Worm (Caenorhabditis elegans) whole organism, L4 larva: ENCODE measurements around the gene ubc-1.

Source experiments
- D1046.2 ChIP-seq: fragments of 200-800 bp; sonication (Bioruptor generic); IDR thresholded peaks from 2 replicates; pipeline ENCODE4 v1.3.6; 2022; ENCODE audit warnings: missing genetic modification characterization, missing compliant biosample characterization
- Y105C5A.15 ChIP-seq: fragments of 200-800 bp; sonication (Bioruptor generic); IDR thresholded peaks from 2 replicates; pipeline ENCODE4 v1.3.6; 2022; ENCODE audit warnings: missing genetic modification characterization, missing compliant biosample characterization
- Y75B8A.6 ChIP-seq: fragments of 200-800 bp; sonication (Bioruptor generic); IDR thresholded peaks from 2 replicates; pipeline ENCODE4 v1.3.6; 2022; ENCODE audit warnings: missing genetic modification reagents, missing genetic modification characterization, missing compliant biosample characterization
- aha-1 ChIP-seq: fragments of 150-350 bp; peaks from one replicate; lab custom pipeline; 2014; ENCODE audit warnings: missing biosample characterization, missing genetic modification characterization
- ceh-20 ChIP-seq: fragments of 200-800 bp; sonication (Bioruptor generic); IDR thresholded peaks from 2 replicates; pipeline ENCODE4 v1.3.6; 2022; ENCODE audit warnings: missing genetic modification reagents, missing genetic modification characterization, missing compliant biosample characterization
- ceh-32 ChIP-seq: sonication (generic microtip); optimal IDR thresholded peaks from 2 replicates; lab custom pipeline; 2016; ENCODE audit warnings: mild to moderate bottlenecking, missing genetic modification characterization, missing compliant biosample characterization; ENCODE audit not compliant: poor library complexity
- ces-1 ChIP-seq: fragments of 150-350 bp; sonication (generic microtip); optimal IDR thresholded peaks from 4 replicates; lab custom pipeline; 2014; ENCODE audit warnings: missing biosample characterization, missing genetic modification reagents, missing genetic modification characterization
- cey-2 ChIP-seq: sonication (generic microtip); optimal IDR thresholded peaks from 3 replicates; lab custom pipeline; 2017; ENCODE audit warnings: missing genetic modification characterization, mild to moderate bottlenecking, missing compliant biosample characterization, antibody characterized with exemption, borderline replicate concordance; ENCODE audit not compliant: insufficient read depth
- daf-16 ChIP-seq, 3 experiments: sonication (generic microtip); optimal IDR thresholded peaks; 2 replicates each; lab custom pipeline; 2016 to 2017; ENCODE audit warnings: missing genetic modification characterization in 3 of 3, missing genetic modification reagents in 3 of 3, mild to moderate bottlenecking in 2 of 3, missing compliant biosample characterization in 2 of 3, missing biosample characterization in 1 of 3, moderate library complexity in 1 of 3
- dmd-6 ChIP-seq: fragments of 200-800 bp; sonication (Bioruptor generic); IDR thresholded peaks from 2 replicates; pipeline ENCODE4 v1.3.6; 2022; ENCODE audit warnings: missing genetic modification reagents, missing genetic modification characterization, missing compliant biosample characterization
- duxl-1 ChIP-seq: sonication (generic microtip); optimal IDR thresholded peaks from 2 replicates; lab custom pipeline; 2016; ENCODE audit warnings: mild to moderate bottlenecking, missing genetic modification characterization, moderate library complexity, missing compliant biosample characterization; ENCODE audit not compliant: poor library complexity
- egl-27 ChIP-seq: sonication (generic microtip); optimal IDR thresholded peaks from 3 replicates; lab custom pipeline; 2017; ENCODE audit warnings: missing biosample characterization, missing genetic modification reagents, missing genetic modification characterization
- gei-8 ChIP-seq: fragments of 200-800 bp; sonication (Bioruptor generic); optimal IDR thresholded peaks from 2 replicates; lab custom pipeline; 2018; ENCODE audit warnings: mild to moderate bottlenecking, missing genetic modification characterization, missing compliant biosample characterization
- hif-1 ChIP-seq, 2 experiments: sonication (generic microtip); optimal IDR thresholded peaks; 2 replicates each; lab custom pipeline; 2016 to 2017; ENCODE audit warnings: missing compliant biosample characterization in 2 of 2, missing genetic modification characterization in 2 of 2, missing genetic modification reagents in 2 of 2, missing genotype in 2 of 2, mild to moderate bottlenecking in 1 of 2
- hlh-11 ChIP-seq: fragments of 200-800 bp; sonication (Bioruptor generic); optimal IDR thresholded peaks from 2 replicates; lab custom pipeline; 2018; ENCODE audit warnings: mild to moderate bottlenecking, missing genetic modification characterization, missing compliant biosample characterization
- jun-1 ChIP-seq: fragments of 150-350 bp; optimal IDR thresholded peaks from 2 replicates; lab custom pipeline; 2014; ENCODE audit warnings: missing biosample characterization, missing genetic modification reagents, missing genetic modification characterization
- lin-1 ChIP-seq: fragments of 200-800 bp; sonication (Bioruptor generic); IDR thresholded peaks from 2 replicates; pipeline ENCODE4 v1.3.6; 2022; ENCODE audit warnings: missing genetic modification reagents, missing genetic modification characterization, missing compliant biosample characterization
- lin-29 ChIP-seq: fragments of 200-800 bp; sonication (Bioruptor generic); IDR thresholded peaks from 2 replicates; pipeline ENCODE4 v1.3.6; 2022; ENCODE audit warnings: missing genetic modification reagents, missing genetic modification characterization, missing compliant biosample characterization
- nhr-102 ChIP-seq: sonication (generic microtip); optimal IDR thresholded peaks from 2 replicates; lab custom pipeline; 2016; ENCODE audit warnings: mild to moderate bottlenecking, missing genetic modification characterization, moderate library complexity, missing compliant biosample characterization
- pqm-1 ChIP-seq: sonication (generic microtip); optimal IDR thresholded peaks from 2 replicates; lab custom pipeline; 2017; ENCODE audit warnings: missing biosample characterization, missing genetic modification characterization
- rbr-2 ChIP-seq: sonication (generic microtip); optimal IDR thresholded peaks from 2 replicates; lab custom pipeline; 2016; ENCODE audit warnings: missing genotype, missing genetic modification characterization, missing compliant biosample characterization
- saeg-2 ChIP-seq: fragments of 200-800 bp; sonication (Bioruptor generic); IDR thresholded peaks from 2 replicates; pipeline ENCODE4 v1.3.6; 2022; ENCODE audit warnings: missing genetic modification reagents, missing genetic modification characterization, missing compliant biosample characterization
- sdz-12 ChIP-seq: fragments of 200-800 bp; sonication (Bioruptor generic); optimal IDR thresholded peaks from 2 replicates; lab custom pipeline; 2018; ENCODE audit warnings: mild to moderate bottlenecking, missing genetic modification characterization, missing compliant biosample characterization
- skn-1 ChIP-seq: fragments of 150-350 bp; optimal IDR thresholded peaks from 2 replicates; lab custom pipeline; 2014; ENCODE audit warnings: missing biosample characterization, missing genetic modification characterization
- snpc-4 ChIP-seq: fragments of 150-350 bp; optimal IDR thresholded peaks from 2 replicates; lab custom pipeline; 2014; ENCODE audit warnings: missing biosample characterization, missing genetic modification characterization
- spr-3 ChIP-seq: fragments of 200-800 bp; sonication (Bioruptor generic); optimal IDR thresholded peaks from 2 replicates; lab custom pipeline; 2018; ENCODE audit warnings: mild to moderate bottlenecking, missing genetic modification characterization, missing compliant biosample characterization
- unc-130 ChIP-seq: sonication (generic microtip); optimal IDR thresholded peaks from 2 replicates; lab custom pipeline; 2016; ENCODE audit warnings: missing genetic modification reagents, missing genetic modification characterization, missing compliant biosample characterization
- unc-62 ChIP-seq, 3 experiments: fragments of 150-350 bp in 1 of 3; sonication (generic microtip); optimal IDR thresholded peaks in 2 of 3; peaks in 1 of 3; 1 replicate in 1 of 3; 2 replicates in 2 of 3; lab custom pipeline; 2014 to 2017; ENCODE audit warnings: missing biosample characterization in 3 of 3, missing genetic modification characterization in 3 of 3, missing genetic modification reagents in 3 of 3, missing genotype in 1 of 3
- zfp-2 ChIP-seq: sonication (generic microtip); optimal IDR thresholded peaks from 2 replicates; lab custom pipeline; 2016; ENCODE audit warnings: mild to moderate bottlenecking, missing genetic modification characterization, missing compliant biosample characterization
- zip-2 ChIP-seq: fragments of 150-350 bp; optimal IDR thresholded peaks from 2 replicates; lab custom pipeline; 2014; ENCODE audit warnings: missing biosample characterization, missing genetic modification characterization

Gene ubc-1

DNA sequence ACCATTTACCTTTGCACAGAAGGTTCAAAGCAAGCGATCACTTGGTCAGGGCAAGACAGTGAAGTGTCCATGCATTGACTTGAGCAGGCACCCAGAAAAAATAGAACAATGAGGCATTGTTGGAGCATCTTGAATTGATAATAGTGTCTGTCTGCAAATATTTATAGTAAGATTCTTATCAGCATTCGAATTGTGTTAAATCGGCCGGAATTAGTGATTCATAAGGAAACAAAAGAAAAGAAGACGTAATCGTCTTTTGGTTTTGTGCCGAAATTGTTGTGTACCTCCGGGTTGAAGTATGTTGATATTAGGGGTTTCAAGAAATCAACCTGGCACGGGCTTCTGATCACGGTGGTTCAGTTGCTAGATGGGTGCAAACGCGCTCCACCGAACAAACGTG is 17.4 kb downstream of the ubc-1 start, which contains the start of gene F49F1.5:
TSS of gene F49F1.5 (minus strand) at position 153 of the 400 bp plus-strand sequence.
- no peak for TF ChIP-seq saeg-2 (GFP tag; lab: Robert Waterston, UW)

DNA sequence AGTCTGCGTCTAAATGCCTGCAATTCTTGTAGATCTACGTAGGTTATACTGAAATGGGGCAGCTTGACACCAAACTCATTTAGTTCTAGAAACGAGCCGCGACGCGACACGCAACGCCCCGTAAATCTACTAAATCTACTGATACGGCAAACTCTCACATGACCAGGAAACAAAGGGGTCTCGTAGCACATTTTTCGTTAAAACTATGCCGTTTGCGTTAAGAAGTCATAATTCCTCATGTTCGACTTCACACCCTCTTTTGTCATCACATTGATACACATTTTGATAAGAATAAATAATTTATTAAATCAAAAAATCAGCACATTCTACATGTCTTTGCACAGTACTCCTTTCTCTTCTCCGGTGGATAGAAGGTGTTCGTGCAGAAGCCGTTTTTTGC is 18.2 kb downstream of the ubc-1 start:
- TF ChIP-seq hlh-11 (tag; lab: Kevin White, UChicago): peak; percentile 28
- TF ChIP-seq gei-8 (GFP tag; lab: Kevin White, UChicago): no peak
- TF ChIP-seq ceh-32 (tag; lab: Kevin White, UChicago): no peak
- TF ChIP-seq duxl-1: no peak
- no peak for TF ChIP-seq unc-130
- no peak for TF ChIP-seq aha-1 (tag; lab: Kevin White, UChicago)
- TF ChIP-seq jun-1: no peak
- no peak for TF ChIP-seq lin-1 (GFP tag; lab: Robert Waterston, UW)
- TF ChIP-seq Y75B8A.6 (GFP tag; lab: Robert Waterston, UW): no peak
- TF ChIP-seq cey-2 (tag; lab: Kevin White, UChicago): no peak
- TF ChIP-seq pqm-1: peak; percentile 43
- no peak for TF ChIP-seq egl-27 (tag; lab: Kevin White, UChicago)
- TF ChIP-seq dmd-6: peak; percentile 23; the same call in 1 of the 2 replicates
- no peak for TF ChIP-seq snpc-4 (tag; lab: Kevin White, UChicago)
- no peak for TF ChIP-seq spr-3 (GFP tag; lab: Kevin White, UChicago)
- TF ChIP-seq zfp-2 (tag; lab: Kevin White, UChicago): no peak
- no peak for TF ChIP-seq zip-2 (tag; lab: Kevin White, UChicago)
- no peak for TF ChIP-seq nhr-102 (tag; lab: Kevin White, UChicago)
- TF ChIP-seq hif-1 (tag; optimal IDR thresholded peaks at IDR 0.05; lab: Kevin White, UChicago): no peak
- no peak for TF ChIP-seq saeg-2 (GFP tag; lab: Robert Waterston, UW)
- TF ChIP-seq lin-29 (GFP tag; lab: Robert Waterston, UW): no peak

DNA sequence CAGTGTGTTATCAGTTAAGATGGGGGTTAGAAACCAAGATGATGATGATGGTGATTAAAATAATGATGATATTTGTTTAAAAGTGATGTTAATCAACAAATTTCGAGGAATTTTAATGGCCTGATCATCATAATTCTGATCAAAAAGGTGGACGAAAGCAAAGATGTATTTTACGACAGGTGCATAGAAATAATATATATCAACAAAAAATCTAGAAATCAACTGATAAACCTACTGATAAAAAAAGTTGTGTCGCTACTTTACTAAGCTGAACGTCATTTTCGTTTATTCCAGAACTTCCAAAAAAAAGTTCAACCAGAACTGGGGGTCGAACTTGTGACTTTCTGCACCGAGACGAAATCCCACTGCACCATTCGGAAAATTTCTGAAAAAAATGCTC is 20.3 kb downstream of the ubc-1 start, which contains the start of gene mul-1:
TSS of gene mul-1 (minus strand) at position 84 of the 400 bp plus-strand sequence.
- TF ChIP-seq dmd-6 (peak; percentile 59), daf-16 (GFP tag; optimal IDR thresholded peaks at IDR 0.05; lab: Kevin White, UChicago) (no peak), daf-16 (tag; optimal IDR thresholded peaks at IDR 0.05; lab: Kevin White, UChicago) (peak; percentile 42), rbr-2 (tag; lab: Kevin White, UChicago) (no peak), unc-62 (GFP tag; optimal IDR thresholded peaks at IDR 0.05 in 1 of 2; lab: Kevin White, UChicago) (peak in 1 of 2 experiments; percentile 8), unc-62 (tag; optimal IDR thresholded peaks at IDR 0.05; lab: Kevin White, UChicago) (no peak)

DNA sequence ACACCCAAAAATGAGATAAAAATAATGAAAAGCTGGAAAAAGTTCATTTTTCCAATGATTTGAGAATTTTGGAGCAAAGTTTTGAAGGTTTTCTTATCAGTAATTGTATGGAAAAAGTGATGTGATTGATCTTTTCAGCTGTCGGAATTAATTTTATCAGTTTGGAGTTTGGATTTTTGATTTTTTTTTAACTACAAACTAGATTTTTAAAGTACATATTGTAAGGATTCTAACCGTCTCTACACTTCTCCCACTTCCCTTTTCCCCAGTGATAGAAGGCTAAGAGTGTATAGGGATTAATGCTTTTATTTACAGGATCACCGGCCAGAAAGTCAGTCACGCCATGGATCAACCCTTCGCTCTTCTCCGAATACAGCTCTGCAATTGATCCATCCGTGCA is 22.8 kb downstream of the ubc-1 start, which contains the start of gene F49F1.7:
TSS of gene F49F1.7 (minus strand) at position 101 of the 400 bp plus-strand sequence.
- TF ChIP-seq dmd-6: peak; percentile 30; the same call in 1 of the 2 replicates

DNA sequence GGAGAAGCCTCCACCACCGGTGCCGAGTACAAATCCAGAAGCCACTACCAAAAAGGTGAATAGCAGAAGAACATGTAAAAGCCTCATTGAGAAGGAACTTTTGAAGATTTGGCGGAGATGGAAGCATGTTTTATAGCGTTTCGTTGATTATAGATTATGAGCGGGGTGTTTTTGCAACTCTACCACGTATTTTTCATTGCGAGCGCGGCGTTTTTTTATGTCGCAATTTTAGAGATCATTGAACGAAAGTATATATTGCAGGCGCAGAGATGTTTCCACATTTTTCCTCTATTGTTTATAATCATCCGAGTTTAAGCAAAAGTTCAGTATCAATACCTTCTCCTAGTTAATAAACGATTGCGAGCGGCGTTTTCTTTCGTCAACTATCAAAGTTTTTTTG is 32.9 kb downstream of the ubc-1 start, which contains the start of gene F49F1.17:
TSS of gene F49F1.17 (minus strand) at position 101 of the 400 bp plus-strand sequence.
- no peak for TF ChIP-seq egl-27 (tag; lab: Kevin White, UChicago)
- TF ChIP-seq sdz-12 (GFP tag; lab: Kevin White, UChicago): no peak
- no peak for TF ChIP-seq zip-2 (tag; lab: Kevin White, UChicago)
- TF ChIP-seq D1046.2 (GFP tag; lab: Robert Waterston, UW): no peak
- TF ChIP-seq ceh-20 (GFP tag; lab: Robert Waterston, UW): no peak
- no peak for TF ChIP-seq hif-1 (tag; optimal IDR thresholded peaks at IDR 0.05; lab: Kevin White, UChicago)
- no peak for TF ChIP-seq skn-1
- TF ChIP-seq saeg-2 (GFP tag; lab: Robert Waterston, UW): no peak
- no peak for TF ChIP-seq ces-1 (GFP tag; lab: Kevin White, UChicago)
- TF ChIP-seq Y105C5A.15: no peak
